Worm (Caenorhabditis elegans): ENCODE data around the gene R13H7.2.

Gene R13H7.2

ce11 chrIV:6839091-6839522 is 20.1 kb downstream of the R13H7.2 start:
- TF ChIP-seq egl-13 (tag; optimal IDR thresholded peaks at IDR 0.05) = peak; percentile 90
- peak; percentile 79 for TF ChIP-seq jun-1 (tag; optimal IDR thresholded peaks at IDR 0.05)
- peak; percentile 69 for TF ChIP-seq nhr-90 (tag; optimal IDR thresholded peaks at IDR 0.05; ENCODE audit: poor library complexity)
- no peak for TF ChIP-seq vab-15 (tag; optimal IDR thresholded peaks at IDR 0.05)
- peak; percentile 58 for TF ChIP-seq lin-13 (GFP tag; optimal IDR thresholded peaks at IDR 0.05)
- peak; percentile 61 for TF ChIP-seq lin-39 (tag; optimal IDR thresholded peaks at IDR 0.05)
- TF ChIP-seq ztf-4 (tag; optimal IDR thresholded peaks at IDR 0.05) = peak; percentile 56
- peak; percentile 59 for TF ChIP-seq mep-1 (tag; optimal IDR thresholded peaks at IDR 0.05)
- no peak for TF ChIP-seq unc-130 (tag; optimal IDR thresholded peaks at IDR 0.05)
- peak; percentile 75 for TF ChIP-seq nhr-77 (tag; optimal IDR thresholded peaks at IDR 0.05)
- TF ChIP-seq rnt-1 (tag; optimal IDR thresholded peaks at IDR 0.05) = peak; percentile 88
- TF ChIP-seq fkh-10 (GFP tag; optimal IDR thresholded peaks at IDR 0.05) = peak; percentile 94
- peak; percentile 73 for TF ChIP-seq zag-1 (tag; optimal IDR thresholded peaks at IDR 0.05)
- TF ChIP-seq C34B4.2 (tag; optimal IDR thresholded peaks at IDR 0.05) = no peak
- peak; percentile 18 for TF ChIP-seq sox-4 (tag; optimal IDR thresholded peaks at IDR 0.05)
- TF ChIP-seq fkh-8 (tag; optimal IDR thresholded peaks at IDR 0.05) = peak; percentile 89
- TF ChIP-seq mef-2 (tag; optimal IDR thresholded peaks at IDR 0.05) = peak; percentile 15
- peak; percentile 88 for TF ChIP-seq nhr-20 (tag; optimal IDR thresholded peaks at IDR 0.05)
- peak; percentile 67 for TF ChIP-seq isw-1 (GFP tag; IDR thresholded peaks at IDR 0.05)
- peak; percentile 49 for TF ChIP-seq pqm-1 (tag; optimal IDR thresholded peaks at IDR 0.05)
- peak; percentile 69 for TF ChIP-seq nhr-85 (tag)
- no peak for TF ChIP-seq ama-1 (optimal IDR thresholded peaks at IDR 0.05)
- TF ChIP-seq blmp-1 (tag; optimal IDR thresholded peaks at IDR 0.05) = peak; percentile 80
- TF ChIP-seq unc-98 (GFP tag; IDR thresholded peaks at IDR 0.05) = 0 out of 2 replicates have a peak, but pooled peaks have one; percentile 28
- TF ChIP-seq unc-86 (tag; optimal IDR thresholded peaks at IDR 0.05) = peak; percentile 81
- peak; percentile 24 for TF ChIP-seq aha-1 (tag; optimal IDR thresholded peaks at IDR 0.05)
- peak; percentile 36 to 52 (median 45) for TF ChIP-seq dpl-1 (GFP tag; optimal IDR thresholded peaks at IDR 0.05)
- peak; percentile 58 for TF ChIP-seq fos-1 (tag; optimal IDR thresholded peaks at IDR 0.05)
- TF ChIP-seq nhr-28 (tag; optimal IDR thresholded peaks at IDR 0.05) = no peak
- peak; percentile 96 for TF ChIP-seq nhr-71 (tag; optimal IDR thresholded peaks at IDR 0.05)
- peak; percentile 90 for TF ChIP-seq swsn-7 (tag; optimal IDR thresholded peaks at IDR 0.05)
- TF ChIP-seq ets-5 (GFP tag; IDR thresholded peaks at IDR 0.05) = no peak
- peak; percentile 89 for TF ChIP-seq nhr-47 (tag; optimal IDR thresholded peaks at IDR 0.05)
- peak; percentile 19 for TF ChIP-seq ceh-8 (GFP tag; optimal IDR thresholded peaks at IDR 0.05)
- TF ChIP-seq xbp-1 (tag; optimal IDR thresholded peaks at IDR 0.05) = peak; percentile 74
- TF ChIP-seq nhr-11 (tag; optimal IDR thresholded peaks at IDR 0.05) = peak; percentile 77
- peak; percentile 79 for TF ChIP-seq irx-1 (tag; optimal IDR thresholded peaks at IDR 0.05)
- peak; percentile 56; the same call in 1 of the 2 replicates for TF ChIP-seq ceh-88 (GFP tag; IDR thresholded peaks at IDR 0.05)
- no peak for TF ChIP-seq unc-62 (GFP tag; optimal IDR thresholded peaks at IDR 0.05)
- TF ChIP-seq dsc-1 (tag; optimal IDR thresholded peaks at IDR 0.05) = peak; percentile 83
- TF ChIP-seq pax-3 (tag; optimal IDR thresholded peaks at IDR 0.05) = peak; percentile 31
- TF ChIP-seq aly-2 (tag; optimal IDR thresholded peaks at IDR 0.05) = peak; percentile 58
- peak in 1 of 2 experiments; percentile 41 for TF ChIP-seq mdl-1 (tag; optimal IDR thresholded peaks at IDR 0.05)
- peak; percentile 80 to 86 for TF ChIP-seq lsy-2 (tag; optimal IDR thresholded peaks at IDR 0.05)
- peak; percentile 33 for TF ChIP-seq sup-37 (GFP tag; optimal IDR thresholded peaks at IDR 0.05)
- TF ChIP-seq snu-23 (GFP tag; optimal IDR thresholded peaks at IDR 0.05) = peak; percentile 90
- TF ChIP-seq tbx-2 (tag; optimal IDR thresholded peaks at IDR 0.05) = peak; percentile 91
- no peak for TF ChIP-seq nhr-12 (tag; optimal IDR thresholded peaks at IDR 0.05)
- TF ChIP-seq ztf-11 (tag; optimal IDR thresholded peaks at IDR 0.05) = no peak
- TF ChIP-seq skn-1 (tag; optimal IDR thresholded peaks at IDR 0.05) = peak; percentile 60
- peak; percentile 70 for TF ChIP-seq lir-3 (tag; optimal IDR thresholded peaks at IDR 0.05; ENCODE audit: poor library complexity)
- TF ChIP-seq elt-3 (tag; optimal IDR thresholded peaks at IDR 0.05) = no peak
- TF ChIP-seq nhr-19 (GFP tag; conservative IDR thresholded peaks at IDR 0.05) = peak; percentile 76
- no peak for TF ChIP-seq ces-1 (GFP tag; optimal IDR thresholded peaks at IDR 0.05)

All from whole organism, L1 larva.